Worm (Caenorhabditis elegans) whole organism, mixed stage, embryonic: ENCODE results near the gene map-2.

ENCODE experiments used
- M03D4.4 ChIP-seq: sonication (generic microtip); optimal IDR thresholded peaks from 2 replicates; lab custom pipeline; 2017; ENCODE audit warnings: mild to moderate bottlenecking, missing genetic modification characterization, missing compliant biosample characterization
- bed-3 ChIP-seq: fragments of 200-800 bp; sonication (Bioruptor generic); optimal IDR thresholded peaks from 3 replicates; lab custom pipeline; 2018; ENCODE audit warnings: mild to moderate bottlenecking, missing genetic modification characterization, moderate library complexity, missing compliant biosample characterization
- ceh-43 ChIP-seq: fragments of 200-800 bp; sonication (Bioruptor generic); optimal IDR thresholded peaks from 2 replicates; lab custom pipeline; 2018; ENCODE audit warnings: mild to moderate bottlenecking, missing genetic modification characterization, moderate library complexity, missing compliant biosample characterization
- ceh-83 ChIP-seq: fragments of 200-800 bp; sonication (Bioruptor generic); optimal IDR thresholded peaks from 2 replicates; lab custom pipeline; 2018; ENCODE audit warnings: mild to moderate bottlenecking, missing genetic modification characterization, missing compliant biosample characterization
- ces-1 ChIP-seq: fragments of 150-350 bp; optimal IDR thresholded peaks from 2 replicates; lab custom pipeline; 2014; ENCODE audit warnings: missing biosample characterization, missing genetic modification reagents, missing genetic modification characterization
- cnd-1 ChIP-seq: fragments of 200-800 bp; sonication (Bioruptor generic); optimal IDR thresholded peaks from 2 replicates; lab custom pipeline; 2018; ENCODE audit warnings: mild to moderate bottlenecking, missing genetic modification characterization, missing compliant biosample characterization
- drap-1 ChIP-seq: fragments of 200-800 bp; sonication (Bioruptor generic); optimal IDR thresholded peaks from 3 replicates; lab custom pipeline; 2018; ENCODE audit warnings: mild to moderate bottlenecking, missing genetic modification characterization, missing compliant biosample characterization
- elt-1 ChIP-seq: sonication (generic microtip); optimal IDR thresholded peaks from 2 replicates; lab custom pipeline; 2017; ENCODE audit warnings: missing genetic modification characterization, mild to moderate bottlenecking, missing compliant biosample characterization, antibody characterized with exemption, moderate library complexity, borderline replicate concordance; ENCODE audit not compliant: insufficient read depth
- elt-3 ChIP-seq: fragments of 150-350 bp; optimal IDR thresholded peaks from 2 replicates; lab custom pipeline; 2014; ENCODE audit warnings: missing biosample characterization, missing genetic modification characterization
- flh-1 ChIP-seq: fragments of 200-800 bp; sonication (Bioruptor generic); optimal IDR thresholded peaks from 2 replicates; lab custom pipeline; 2018; ENCODE audit warnings: mild to moderate bottlenecking, missing genetic modification characterization, moderate library complexity, missing compliant biosample characterization
- ham-2 ChIP-seq: fragments of 200-800 bp; sonication (Bioruptor generic); optimal IDR thresholded peaks from 2 replicates; lab custom pipeline; 2018; ENCODE audit warnings: mild to moderate bottlenecking, missing genetic modification characterization, missing compliant biosample characterization
- hlh-1 ChIP-seq: fragments of 150-350 bp; optimal IDR thresholded peaks from 2 replicates; lab custom pipeline; 2014; ENCODE audit warnings: missing biosample characterization, missing genetic modification reagents, missing genetic modification characterization
- lin-13 ChIP-seq: fragments of 150-350 bp; optimal IDR thresholded peaks from 2 replicates; lab custom pipeline; 2014; ENCODE audit warnings: missing biosample characterization, missing genetic modification characterization
- lin-32 ChIP-seq: fragments of 200-800 bp; sonication (Bioruptor generic); optimal IDR thresholded peaks from 2 replicates; lab custom pipeline; 2018; ENCODE audit warnings: mild to moderate bottlenecking, missing genetic modification characterization, missing compliant biosample characterization
- lsy-2 ChIP-seq: fragments of 150-350 bp; optimal IDR thresholded peaks from 2 replicates; lab custom pipeline; 2014; ENCODE audit warnings: missing biosample characterization, missing genetic modification characterization
- mab-5 ChIP-seq: fragments of 150-350 bp; optimal IDR thresholded peaks from 2 replicates; lab custom pipeline; 2014; ENCODE audit warnings: missing biosample characterization, missing genetic modification characterization
- mep-1 ChIP-seq: fragments of 150-350 bp; optimal IDR thresholded peaks from 2 replicates; lab custom pipeline; 2017; ENCODE audit warnings: missing biosample characterization, missing genetic modification reagents, missing genetic modification characterization, inconsistent platforms
- mls-2 ChIP-seq: sonication (generic microtip); optimal IDR thresholded peaks from 2 replicates; lab custom pipeline; 2016; ENCODE audit warnings: mild to moderate bottlenecking, missing genetic modification characterization, moderate library complexity, missing compliant biosample characterization
- nhr-12 ChIP-seq: fragments of 150-350 bp; optimal IDR thresholded peaks from 2 replicates; lab custom pipeline; 2014; ENCODE audit warnings: missing biosample characterization, missing genetic modification characterization
- nhr-2 ChIP-seq: fragments of 150-350 bp; optimal IDR thresholded peaks from 2 replicates; lab custom pipeline; 2014; ENCODE audit warnings: missing biosample characterization, missing genetic modification characterization
- nhr-237 ChIP-seq: fragments of 150-350 bp; optimal IDR thresholded peaks from 2 replicates; lab custom pipeline; 2014; ENCODE audit warnings: missing biosample characterization, missing genetic modification characterization
- nhr-28 ChIP-seq: fragments of 150-350 bp; optimal IDR thresholded peaks from 2 replicates; lab custom pipeline; 2014; ENCODE audit warnings: missing biosample characterization, missing genetic modification characterization
- pha-4 ChIP-seq: fragments of 150-350 bp; optimal IDR thresholded peaks from 2 replicates; lab custom pipeline; 2018; ENCODE audit warnings: missing biosample characterization, missing genetic modification reagents, missing genetic modification characterization
- sem-2 ChIP-seq: fragments of 200-800 bp; sonication (Bioruptor generic); optimal IDR thresholded peaks from 2 replicates; lab custom pipeline; 2018; ENCODE audit warnings: mild to moderate bottlenecking, missing genetic modification characterization, missing compliant biosample characterization
- sptf-1 ChIP-seq: sonication (generic microtip); optimal IDR thresholded peaks from 2 replicates; lab custom pipeline; 2017; ENCODE audit warnings: mild to moderate bottlenecking, missing genetic modification characterization, moderate library complexity, missing compliant biosample characterization
- tbx-8 ChIP-seq: fragments of 200-800 bp; sonication (Bioruptor generic); optimal IDR thresholded peaks from 2 replicates; lab custom pipeline; 2018; ENCODE audit warnings: mild to moderate bottlenecking, missing genetic modification characterization, moderate library complexity, missing compliant biosample characterization
- unc-120 ChIP-seq: sonication (generic microtip); optimal IDR thresholded peaks from 2 replicates; lab custom pipeline; 2017; ENCODE audit warnings: missing genetic modification characterization, missing compliant biosample characterization; ENCODE audit not compliant: poor library complexity, severe bottlenecking
- unc-39 ChIP-seq: fragments of 150-350 bp; optimal IDR thresholded peaks from 2 replicates; lab custom pipeline; 2014; ENCODE audit warnings: missing biosample characterization, missing genetic modification characterization
- ztf-11 ChIP-seq: fragments of 150-350 bp; optimal IDR thresholded peaks from 2 replicates; lab custom pipeline; 2014; ENCODE audit warnings: missing biosample characterization, missing genetic modification characterization

map-2 gene

ce11 chrIV:16865487-16865886 lies 10.8 kb upstream of the map-2 start, which contains the start of gene gtsf-1 (continued):
- TF ChIP-seq cnd-1 (tag; lab: Kevin White, UChicago) (peak; percentile 58), sem-2 (GFP tag; lab: Kevin White, UChicago) (peak; percentile 23), M03D4.4 (tag; lab: Kevin White, UChicago) (peak; percentile 73), nhr-12 (tag; lab: Kevin White, UChicago) (peak; percentile 45), tbx-8 (GFP tag; lab: Kevin White, UChicago) (no peak), hlh-1 (tag; lab: Kevin White, UChicago) (peak; percentile 24), elt-3 (tag; lab: Kevin White, UChicago) (no peak), nhr-237 (peak; percentile 82), sptf-1 (peak; percentile 83), ceh-83 (GFP tag; lab: Kevin White, UChicago) (no peak), ham-2 (GFP tag; lab: Kevin White, UChicago) (no peak), nhr-2 (tag; lab: Kevin White, UChicago) (no peak)

- TF ChIP-seq ceh-43 (GFP tag; lab: Kevin White, UChicago): no peak
- no peak for TF ChIP-seq sem-2 (GFP tag; lab: Kevin White, UChicago)
- no peak for TF ChIP-seq nhr-28 (tag; lab: Kevin White, UChicago)
- TF ChIP-seq elt-3 (tag; lab: Kevin White, UChicago): no peak
- TF ChIP-seq cnd-1 (tag; lab: Kevin White, UChicago): no peak
These were observed 10.2 kb upstream of the map-2 start for ce11 chrIV:16864876-16865275.

- TF ChIP-seq mls-2 (tag; lab: Kevin White, UChicago) (peak; percentile 76), nhr-2 (tag; lab: Kevin White, UChicago) (no peak), pha-4 (tag; lab: Kevin White, UChicago) (no peak), bed-3 (GFP tag; lab: Kevin White, UChicago) (peak; percentile 41), sem-2 (GFP tag; lab: Kevin White, UChicago) (peak; percentile 24), cnd-1 (tag; lab: Kevin White, UChicago) (no peak), sptf-1 (peak; percentile 80), unc-39 (tag; lab: Kevin White, UChicago) (no peak), lsy-2 (tag; lab: Kevin White, UChicago) (peak; percentile 66), ham-2 (GFP tag; lab: Kevin White, UChicago) (no peak), mep-1 (tag; lab: Kevin White, UChicago) (peak; percentile 86), lin-13 (tag; lab: Kevin White, UChicago) (peak; percentile 10), mab-5 (tag; lab: Kevin White, UChicago) (peak; percentile 54), ces-1 (peak; percentile 63), elt-1 (tag; lab: Kevin White, UChicago) (no peak), ceh-83 (GFP tag; lab: Kevin White, UChicago) (no peak), drap-1 (peak; percentile 7), ceh-43 (GFP tag; lab: Kevin White, UChicago) (peak; percentile 76), elt-3 (tag; lab: Kevin White, UChicago) (no peak), M03D4.4 (tag; lab: Kevin White, UChicago) (peak; percentile 78), unc-120 (tag; lab: Kevin White, UChicago) (peak; percentile 40)
These were observed 8.8 kb upstream of the map-2 start, which contains the start of the genes mel-46 and lsy-13 for ce11 chrIV:16863431-16863895. TSS of gene mel-46 (minus strand) at chrIV:16863481. TSS of gene lsy-13 (plus strand) at chrIV:16863870.

DNA sequence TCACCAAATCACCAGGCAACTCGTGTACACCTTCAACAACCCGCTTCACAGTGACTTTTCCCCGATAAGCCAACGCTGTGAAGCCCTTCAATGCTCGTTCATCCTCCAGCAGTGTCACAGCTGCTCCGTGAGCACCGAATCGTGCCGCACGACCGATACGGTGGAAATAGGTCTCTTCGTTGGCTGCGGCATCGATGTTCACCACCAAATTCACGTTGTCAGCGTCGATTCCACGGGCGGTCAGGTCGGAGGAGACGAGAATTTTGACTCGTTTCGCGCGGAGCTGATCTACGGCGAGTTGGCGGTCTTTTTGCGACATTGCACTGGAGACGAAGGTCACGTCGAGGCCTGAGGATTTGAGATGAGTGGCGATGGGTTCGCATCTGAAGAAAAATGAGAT lies 6.0 kb upstream of the map-2 start:
- no peak for TF ChIP-seq sem-2 (GFP tag; lab: Kevin White, UChicago)
- TF ChIP-seq bed-3 (GFP tag; lab: Kevin White, UChicago): no peak
- TF ChIP-seq ztf-11 (tag; lab: Kevin White, UChicago): no peak
- TF ChIP-seq mab-5 (tag; lab: Kevin White, UChicago): no peak
- TF ChIP-seq drap-1: no peak
- no peak for TF ChIP-seq elt-1 (tag; lab: Kevin White, UChicago)
- TF ChIP-seq lin-32: no peak
- no peak for TF ChIP-seq lsy-2 (tag; lab: Kevin White, UChicago)
- no peak for TF ChIP-seq ham-2 (GFP tag; lab: Kevin White, UChicago)
- no peak for TF ChIP-seq flh-1
- no peak for TF ChIP-seq lin-13 (tag; lab: Kevin White, UChicago)
- TF ChIP-seq, all 35 proteins: peak for 0

DNA sequence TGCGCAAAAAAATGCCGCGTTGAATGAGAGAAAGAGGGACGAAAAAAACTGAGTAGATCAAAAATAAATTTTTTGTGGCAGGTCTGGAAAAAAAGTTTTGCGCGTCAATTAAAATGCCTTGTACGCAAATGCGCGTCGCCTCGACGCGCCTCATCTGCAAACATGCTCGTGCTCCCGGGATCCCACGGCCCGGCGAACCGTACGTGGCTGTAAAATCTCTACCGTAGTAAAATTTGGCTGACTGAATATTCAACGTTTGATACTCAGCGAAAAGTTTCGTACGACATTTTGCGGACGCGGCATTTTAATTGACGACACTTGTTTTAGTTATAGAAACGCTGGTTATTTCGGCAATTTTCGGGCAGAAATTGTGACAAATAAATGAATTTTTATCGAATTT lies 9.3 kb downstream of the map-2 start:
- TF ChIP-seq lsy-2 (tag; lab: Kevin White, UChicago): peak; percentile 75
